Fruit fly (Drosophila melanogaster): ENCODE measurements around the gene CG5151.

The CG5151 gene

DNA sequence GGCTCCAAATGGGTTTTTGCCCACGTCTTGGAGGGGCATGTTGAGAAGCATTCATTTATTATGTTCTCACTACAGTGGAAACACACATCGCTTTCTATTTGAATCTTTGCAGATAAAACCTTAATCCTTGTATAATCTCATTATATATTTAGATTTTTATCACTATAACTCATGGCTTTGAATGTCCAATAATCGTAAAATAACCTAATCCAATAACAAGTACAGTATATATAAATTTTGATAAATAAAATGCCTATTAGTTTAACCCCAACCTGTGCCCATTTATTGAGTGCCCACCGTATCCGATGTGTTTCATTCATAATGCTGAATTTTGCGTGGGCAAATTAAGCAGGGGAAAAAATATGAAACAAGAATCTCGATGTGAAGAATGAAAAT lies 18.0 kb downstream of the CG5151 start:
- peak; percentile 71 for TF ChIP-seq noc (tag; optimal IDR thresholded peaks at IDR 0.05)

DNA sequence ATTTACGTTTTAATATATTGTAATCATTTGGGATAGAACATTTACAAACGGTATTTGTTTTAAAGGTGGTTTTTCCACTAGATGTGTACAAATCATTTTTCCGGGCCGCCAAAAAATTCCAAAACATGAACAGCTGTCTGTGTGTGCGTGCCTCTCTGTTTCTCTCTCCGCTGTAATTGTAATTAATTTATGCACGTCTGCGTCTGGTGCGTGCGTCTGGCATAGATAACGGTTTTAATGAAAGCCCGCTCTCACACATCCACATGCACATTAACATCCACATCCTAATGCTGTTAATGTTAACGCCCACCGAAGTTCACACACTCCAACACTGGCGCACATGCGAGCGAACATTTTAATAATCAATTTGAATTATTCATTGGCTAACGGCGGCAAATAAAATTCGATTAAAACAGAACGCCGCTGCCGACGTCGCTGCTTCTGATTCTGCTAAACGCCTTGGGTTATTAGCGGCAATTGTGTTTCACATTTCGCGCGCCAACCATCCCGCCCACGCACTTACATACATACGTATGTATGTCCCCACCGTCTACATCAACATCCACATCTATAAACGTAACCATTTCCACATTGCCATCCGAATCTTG lies 18.5 kb downstream of the CG5151 start:
- no peak for TF ChIP-seq noc (tag; optimal IDR thresholded peaks at IDR 0.05)

DNA sequence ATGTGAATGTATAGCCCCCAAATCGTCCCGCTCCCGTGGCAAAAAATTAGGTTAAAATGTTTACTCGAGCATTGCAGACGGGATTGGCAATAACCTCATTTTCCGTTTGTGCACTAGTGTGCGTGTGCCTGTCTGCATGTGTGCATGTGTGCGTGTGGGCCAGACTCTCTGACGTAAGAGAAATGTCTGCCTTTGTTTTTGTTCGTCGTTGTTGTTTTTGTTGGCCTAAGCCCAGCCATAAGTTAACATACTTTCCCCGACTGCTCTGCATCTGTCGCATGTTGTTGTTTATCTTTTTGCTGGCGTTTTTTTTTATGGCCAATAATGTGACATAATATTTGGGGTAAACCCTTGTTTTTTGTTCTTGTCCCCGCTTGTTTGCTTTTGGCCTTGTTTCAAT lies 19.2 kb downstream of the CG5151 start:
- no peak for TF ChIP-seq noc (tag; optimal IDR thresholded peaks at IDR 0.05)

DNA sequence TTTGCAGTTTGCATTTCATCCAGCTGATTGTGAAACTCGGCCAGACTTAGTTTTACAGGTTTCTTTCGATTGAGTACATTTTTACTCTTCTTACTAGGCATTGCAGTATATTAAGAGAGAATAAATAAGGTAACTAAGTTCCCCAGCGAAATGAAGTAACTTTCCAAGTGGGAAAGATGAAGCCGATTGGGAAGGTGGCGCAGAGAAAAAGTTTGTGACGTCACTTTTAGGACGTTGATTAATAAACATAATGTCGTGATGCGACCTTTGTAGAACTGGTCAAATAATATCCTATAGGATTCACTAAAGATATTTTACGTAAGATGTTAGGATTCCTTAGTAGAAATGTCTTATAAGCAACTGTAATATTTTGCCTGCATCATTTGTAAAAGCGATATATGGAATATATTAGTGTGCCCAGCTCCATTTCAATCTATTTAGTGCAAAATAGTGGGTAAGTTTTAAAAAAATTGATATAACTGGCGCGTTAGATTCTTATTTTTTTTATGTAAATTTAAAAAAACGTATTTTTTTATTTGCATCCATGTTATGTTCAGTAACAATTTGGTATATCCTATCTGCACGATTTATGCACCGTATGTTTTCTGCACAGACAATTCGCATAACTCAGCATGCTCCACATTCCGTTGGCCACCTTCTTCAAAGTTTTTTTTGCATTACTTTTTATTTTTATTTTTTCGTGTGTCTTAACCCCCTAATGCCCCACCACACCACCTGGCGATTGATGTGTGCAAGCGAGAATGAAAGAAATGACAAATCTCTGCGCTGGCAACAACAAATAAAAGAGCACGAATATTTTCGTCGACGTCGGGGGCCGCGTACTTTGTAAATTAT lies 20.6 kb downstream of the CG5151 start, which contains the start of gene CG32152:
Gene CG32152, minus strand, starts transcription at position 352 of the 855 bp plus-strand sequence.
- no peak for TF ChIP-seq noc (tag; optimal IDR thresholded peaks at IDR 0.05)

DNA sequence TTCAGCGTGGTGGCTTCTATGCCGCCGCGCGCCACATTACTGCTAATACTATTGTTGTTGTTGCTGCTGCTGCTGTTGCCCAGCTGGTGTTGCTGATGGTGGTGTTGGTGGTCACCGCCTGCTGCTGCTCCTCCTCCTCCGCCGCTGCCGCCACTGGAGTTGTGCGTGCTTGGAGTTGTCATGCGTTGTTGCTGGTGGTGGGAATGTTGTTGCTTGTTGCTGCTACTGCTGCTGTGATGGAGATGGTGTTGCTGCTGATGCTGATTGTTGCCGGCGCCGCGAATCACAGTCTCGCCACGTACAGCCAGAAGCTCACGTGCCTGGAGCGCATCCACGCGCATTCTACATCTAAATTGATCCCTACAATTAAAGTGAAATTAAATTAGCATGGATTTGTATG lies 22.9 kb downstream of the CG5151 start:
- TF ChIP-seq noc (tag; optimal IDR thresholded peaks at IDR 0.05), result no peak

- no peak for TF ChIP-seq noc (tag; optimal IDR thresholded peaks at IDR 0.05)
Measured at dm6 chr3L:16139131-16139530, 25.4 kb downstream of the CG5151 start.

DNA sequence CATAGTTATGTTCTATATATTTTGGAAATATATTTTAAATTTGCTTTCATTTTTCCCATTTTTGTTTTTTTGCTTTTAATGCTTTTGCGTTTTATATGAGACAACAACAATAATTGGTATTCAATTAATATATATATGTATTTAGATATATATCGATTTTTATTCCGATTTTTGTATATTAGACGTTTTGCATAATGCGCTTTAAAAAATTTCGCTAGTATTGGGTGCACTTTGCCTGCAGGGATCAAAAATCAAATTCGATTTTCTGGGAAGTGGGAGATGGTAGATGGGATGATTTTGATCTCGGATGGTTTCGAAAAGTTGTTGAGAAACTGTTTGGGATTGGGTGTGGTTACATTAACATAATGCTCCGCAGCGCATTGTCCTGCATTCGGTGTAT lies 26.7 kb downstream of the CG5151 start, which contains the start of gene CG5157:
Gene CG5157, minus strand, starts transcription at position 101 of the 400 bp plus-strand sequence.
- TF ChIP-seq noc (tag; optimal IDR thresholded peaks at IDR 0.05), result no peak

dm6 chr3L:16136819-16137553 lies 27.5 kb downstream of the CG5151 start:
- peak; percentile 82 for TF ChIP-seq noc (tag; optimal IDR thresholded peaks at IDR 0.05)

DNA sequence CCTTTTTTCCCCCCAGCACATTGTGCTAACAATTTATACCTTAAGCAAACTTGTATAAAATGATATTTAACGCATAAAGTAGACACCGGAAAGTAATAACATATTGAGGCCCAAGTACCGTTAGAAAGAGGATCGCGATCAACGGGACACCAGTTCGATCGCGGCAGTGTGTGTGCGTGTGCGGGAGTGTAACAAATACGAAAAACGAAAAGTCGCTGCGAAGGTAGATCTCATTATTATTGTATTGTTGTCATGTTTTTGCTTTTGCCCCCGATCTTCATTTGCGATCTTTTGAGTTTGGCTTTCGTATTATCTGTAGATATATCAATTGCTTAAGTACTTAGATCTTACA lies 32.5 kb downstream of the CG5151 start:
- TF ChIP-seq noc (tag; optimal IDR thresholded peaks at IDR 0.05), result no peak

DNA sequence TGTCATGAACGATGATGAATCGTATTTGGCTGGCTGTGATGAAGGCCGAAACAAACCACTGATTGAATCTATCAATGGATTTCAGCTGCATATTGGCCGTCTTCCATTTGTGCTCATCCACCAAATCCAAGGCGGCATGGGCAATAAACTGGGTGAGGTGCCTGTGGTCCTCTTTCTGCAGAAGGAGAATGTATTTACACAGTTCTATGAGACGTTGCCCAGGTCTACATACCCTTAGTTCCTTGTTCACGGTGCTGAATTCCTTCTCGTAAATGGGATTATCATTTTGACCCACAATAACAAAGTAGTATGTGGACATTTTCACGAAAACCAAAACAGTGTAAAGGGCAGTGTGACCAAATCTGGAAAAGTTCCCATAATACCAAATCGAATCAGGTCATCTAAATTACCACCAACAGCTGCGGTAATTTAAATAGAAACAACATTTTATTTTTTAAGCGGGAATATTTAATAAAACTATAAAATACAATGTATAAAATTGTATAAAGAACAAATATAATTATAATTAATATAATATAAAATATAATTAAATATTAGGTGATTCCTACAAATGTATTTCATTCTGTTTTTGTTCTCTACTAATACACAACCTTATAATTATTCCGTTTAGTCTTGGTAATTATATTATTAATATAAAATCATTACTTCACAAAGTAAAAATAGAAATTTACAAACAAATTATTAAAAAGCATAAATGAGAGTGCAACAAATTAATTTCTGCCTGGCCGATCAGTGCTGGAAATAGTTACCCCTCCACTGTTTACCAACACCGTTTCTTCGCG lies 33.0 kb downstream of the CG5151 start, which contains the start of the genes Trs20 and elg1:
Gene Trs20, minus strand, starts transcription at position 369 of the 803 bp plus-strand sequence.
Gene elg1, plus strand, starts transcription at position 765 of the 803 bp plus-strand sequence.
- peak; percentile 43 for TF ChIP-seq noc (tag; optimal IDR thresholded peaks at IDR 0.05)

DNA sequence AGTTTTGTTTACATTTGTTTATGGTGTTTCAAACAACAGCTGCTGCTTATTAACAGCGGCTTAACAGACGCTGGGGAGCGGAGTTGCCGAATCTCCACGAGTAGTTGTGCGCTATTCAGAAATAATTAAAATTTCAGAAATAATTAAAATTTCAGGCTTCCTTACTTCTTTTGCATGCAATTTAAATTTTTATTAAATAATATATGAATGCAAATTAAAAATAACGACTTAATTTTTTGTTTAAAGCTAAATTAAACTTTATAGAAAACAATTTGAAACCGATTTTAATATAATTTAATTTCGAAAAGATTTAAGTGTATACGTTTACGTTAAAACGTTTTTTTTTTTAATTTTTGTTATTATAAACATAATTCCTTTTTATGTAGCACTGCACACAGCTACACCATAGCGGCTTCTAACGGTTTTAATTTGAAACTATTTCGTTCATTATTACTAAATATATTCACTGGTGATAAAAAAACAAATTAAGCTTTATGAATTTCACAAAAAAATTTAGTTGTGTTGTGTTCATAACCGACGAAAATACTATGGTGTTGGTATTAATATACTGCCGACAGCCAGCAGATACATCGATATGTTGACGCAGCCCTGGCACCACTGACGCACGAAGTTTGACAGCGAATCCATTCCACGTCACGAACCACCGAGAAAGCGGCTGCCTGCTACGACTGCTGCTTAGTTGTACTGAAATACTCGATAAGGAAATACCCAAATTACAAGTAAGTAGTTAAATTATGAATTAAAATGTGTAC lies 35.3 kb downstream of the CG5151 start, which contains the start of gene SsRbeta:
Gene SsRbeta, plus strand, starts transcription at position 645 of the 773 bp plus-strand sequence.
- TF ChIP-seq noc (tag; optimal IDR thresholded peaks at IDR 0.05), result no peak

dm6 chr3L:16128481-16128972 lies 36.0 kb downstream of the CG5151 start, which contains the start of gene Pgm1:
TSS of gene Pgm1 (minus strand) at chr3L:16128531.
- peak; percentile 87 for TF ChIP-seq noc (tag; optimal IDR thresholded peaks at IDR 0.05)

- TF ChIP-seq noc (tag; optimal IDR thresholded peaks at IDR 0.05), result no peak
Measured at dm6 chr3L:16121791-16122190, 42.7 kb downstream of the CG5151 start, which contains the start of gene Strump. TSS of gene Strump (plus strand) at chr3L:16122002.
